Fruit fly (Drosophila melanogaster): ENCODE results near the gene hfp.

The hfp gene

dm6 chr3L:1489523-1489922, 12.9 kb downstream of the hfp start, which contains the start of gene stet:
stet (minus strand) TSS chr3L:1489547.
- no peak for TF ChIP-seq dl (GFP tag; optimal IDR thresholded peaks at IDR 0.05; ENCODE audit: insufficient read depth in 1 of 2, partially characterized antibody in 2 of 2)
- no peak for TF ChIP-seq h (GFP tag; optimal IDR thresholded peaks at IDR 0.05)
- no peak for TF ChIP-seq OdsH (GFP tag; optimal IDR thresholded peaks at IDR 0.05)
- no peak for TF ChIP-seq Hnf4 (GFP tag; optimal IDR thresholded peaks at IDR 0.05)
- TF ChIP-seq pan (optimal IDR thresholded peaks at IDR 0.05): no peak
- no peak for TF ChIP-seq CG32264 (GFP tag; optimal IDR thresholded peaks at IDR 0.05)
- no peak for TF ChIP-seq CrebA (GFP tag; optimal IDR thresholded peaks at IDR 0.05; ENCODE audit: borderline replicate concordance)

- TF ChIP-seq foxo (GFP tag; optimal IDR thresholded peaks at IDR 0.05) (peak in 1 of 2 experiments; percentile 0), psq (GFP tag; optimal IDR thresholded peaks at IDR 0.05) (peak; percentile 0), br (GFP tag; optimal IDR thresholded peaks at IDR 0.05) (peak; percentile 17), h (GFP tag; optimal IDR thresholded peaks at IDR 0.05) (no peak), Hr78 (GFP tag; optimal IDR thresholded peaks at IDR 0.05) (no peak)
Measured at dm6 chr3L:1488592-1489183, 13.7 kb downstream of the hfp start.

- TF ChIP-seq foxo (GFP tag; optimal IDR thresholded peaks at IDR 0.05): peak in 1 of 2 experiments; percentile 3
- TF ChIP-seq CrebA (GFP tag; optimal IDR thresholded peaks at IDR 0.05; ENCODE audit: borderline replicate concordance): no peak
- no peak for TF ChIP-seq dl (GFP tag; optimal IDR thresholded peaks at IDR 0.05; ENCODE audit: insufficient read depth in 1 of 2, partially characterized antibody in 2 of 2)
- no peak for TF ChIP-seq ey (GFP tag; optimal IDR thresholded peaks at IDR 0.05)
- no peak for TF ChIP-seq jim (GFP tag; optimal IDR thresholded peaks at IDR 0.05)
- no peak for TF ChIP-seq sage (GFP tag; optimal IDR thresholded peaks at IDR 0.05)
- peak; percentile 7 for TF ChIP-seq HLH106 (tag; optimal IDR thresholded peaks at IDR 0.05)
- TF ChIP-seq woc (GFP tag; optimal IDR thresholded peaks at IDR 0.05): peak; percentile 16
- TF ChIP-seq Vsx2 (GFP tag; optimal IDR thresholded peaks at IDR 0.05; ENCODE audit: partially characterized antibody): no peak
- no peak for TF ChIP-seq dsf (GFP tag; optimal IDR thresholded peaks at IDR 0.05; ENCODE audit: borderline replicate concordance)
- no peak for TF ChIP-seq Hr83 (GFP tag; optimal IDR thresholded peaks at IDR 0.05; ENCODE audit: poor library complexity, severe bottlenecking)
- TF ChIP-seq h (GFP tag; optimal IDR thresholded peaks at IDR 0.05): peak; percentile 20
Measured at dm6 chr3L:1484747-1485146, 17.6 kb downstream of the hfp start.

dm6 chr3L:1478998-1479680, 23.3 kb downstream of the hfp start:
- peak in 1 of 2 experiments; percentile 59 for TF ChIP-seq foxo (GFP tag; optimal IDR thresholded peaks at IDR 0.05)
- peak; percentile 23 for TF ChIP-seq psq (GFP tag; optimal IDR thresholded peaks at IDR 0.05)
- no peak for TF ChIP-seq GATAd (GFP tag; optimal IDR thresholded peaks at IDR 0.05)
- TF ChIP-seq Jra (GFP tag; optimal IDR thresholded peaks at IDR 0.05): no peak
- TF ChIP-seq Myc (optimal IDR thresholded peaks at IDR 0.05): no peak
- peak; percentile 54 for TF ChIP-seq HLH106 (tag; optimal IDR thresholded peaks at IDR 0.05)
- peak; percentile 13 for TF ChIP-seq dmrt93B (GFP tag; optimal IDR thresholded peaks at IDR 0.05)
- no peak for TF ChIP-seq Rel (GFP tag; optimal IDR thresholded peaks at IDR 0.05)
- TF ChIP-seq Rel (tag; optimal IDR thresholded peaks at IDR 0.05): no peak
- no peak for TF ChIP-seq dsf (GFP tag; optimal IDR thresholded peaks at IDR 0.05; ENCODE audit: borderline replicate concordance)
- TF ChIP-seq fru (GFP tag; optimal IDR thresholded peaks at IDR 0.05): peak; percentile 50
- TF ChIP-seq CG32264 (GFP tag; optimal IDR thresholded peaks at IDR 0.05): no peak
- TF ChIP-seq jim (GFP tag; optimal IDR thresholded peaks at IDR 0.05): no peak
- peak; percentile 18 for TF ChIP-seq sv (GFP tag; optimal IDR thresholded peaks at IDR 0.05)
- TF ChIP-seq Hr83 (GFP tag; optimal IDR thresholded peaks at IDR 0.05; ENCODE audit: poor library complexity, severe bottlenecking): no peak
- TF ChIP-seq h (GFP tag; optimal IDR thresholded peaks at IDR 0.05): peak; percentile 46
- no peak for TF ChIP-seq dl (GFP tag; optimal IDR thresholded peaks at IDR 0.05; ENCODE audit: insufficient read depth in 1 of 2, partially characterized antibody in 2 of 2)
- TF ChIP-seq rgr (GFP tag; optimal IDR thresholded peaks at IDR 0.05): peak; percentile 40
- peak; percentile 38 for TF ChIP-seq Sp1 (GFP tag; optimal IDR thresholded peaks at IDR 0.05)
- peak; percentile 43 for TF ChIP-seq br (GFP tag; optimal IDR thresholded peaks at IDR 0.05)
- TF ChIP-seq OdsH (GFP tag; optimal IDR thresholded peaks at IDR 0.05): peak; percentile 16
- TF ChIP-seq N (GFP tag; optimal IDR thresholded peaks at IDR 0.05): no peak
- TF ChIP-seq ey (GFP tag; optimal IDR thresholded peaks at IDR 0.05): peak; percentile 51

Data from whole organism, wandering third instar larva.